Worm (Caenorhabditis elegans): Measurements from ENCODE around the gene K09H11.6.

- TF ChIP-seq lin-39 (tag; optimal IDR thresholded peaks at IDR 0.05) (no peak), fkh-10 (GFP tag; optimal IDR thresholded peaks at IDR 0.05) (no peak), unc-62 (GFP tag; optimal IDR thresholded peaks at IDR 0.05) (no peak), ceh-63 (GFP tag; optimal IDR thresholded peaks at IDR 0.05) (no peak), nhr-77 (tag; optimal IDR thresholded peaks at IDR 0.05) (no peak), lin-14 (GFP tag; optimal IDR thresholded peaks at IDR 0.05) (no peak), jun-1 (tag; optimal IDR thresholded peaks at IDR 0.05) (no peak), ceh-82 (tag; optimal IDR thresholded peaks at IDR 0.05) (no peak), nhr-71 (tag; optimal IDR thresholded peaks at IDR 0.05) (no peak), nhr-76 (tag; optimal IDR thresholded peaks at IDR 0.05) (no peak)
Observed at ce11 chrV:5760132-5760531, 24.2 kb upstream of the K09H11.6 start, which contains the start of gene C53A3.1.

Data from whole organism, L1 larva.